Worm (Caenorhabditis elegans) whole organism, L2 larva: ENCODE results near the gene F09E5.11.
"Not testable (repeated sequence)": the region's sequence is repeated elsewhere in the genome, so short reads cannot be mapped to it uniquely, and the experiment has no call there.

Experiments
- C34F6.9 ChIP-seq: fragments of 150-350 bp; optimal IDR thresholded peaks from 2 replicates; lab custom pipeline; 2014; ENCODE audit warnings: missing biosample characterization, missing genetic modification characterization
- F13H6.1 ChIP-seq: sonication (generic microtip); optimal IDR thresholded peaks from 2 replicates; lab custom pipeline; 2016; ENCODE audit warnings: missing genetic modification characterization, missing compliant biosample characterization
- R02D3.7 ChIP-seq: fragments of 150-350 bp; optimal IDR thresholded peaks from 2 replicates; lab custom pipeline; 2014; ENCODE audit warnings: missing biosample characterization, missing genetic modification characterization
- Y55F3AM.14 ChIP-seq: fragments of 200-800 bp; sonication (Bioruptor generic); optimal IDR thresholded peaks from 2 replicates; lab custom pipeline; 2018; ENCODE audit warnings: mild to moderate bottlenecking, missing genetic modification characterization, missing compliant biosample characterization
- ZK546.5 ChIP-seq: sonication (generic microtip); optimal IDR thresholded peaks from 2 replicates; lab custom pipeline; 2017; ENCODE audit warnings: missing biosample characterization, missing genetic modification characterization
- alr-1 ChIP-seq: fragments of 150-350 bp; optimal IDR thresholded peaks from 2 replicates; lab custom pipeline; 2014; ENCODE audit warnings: missing biosample characterization, missing genetic modification characterization
- aly-2 ChIP-seq: fragments of 150-350 bp; optimal IDR thresholded peaks from 2 replicates; lab custom pipeline; 2014; ENCODE audit warnings: missing biosample characterization, missing genetic modification characterization
- ama-1 ChIP-seq: fragments of 150-350 bp; optimal IDR thresholded peaks from 2 replicates; lab custom pipeline; 2018; ENCODE audit warnings: inconsistent platforms
- crh-2 ChIP-seq: sonication (generic microtip); optimal IDR thresholded peaks from 2 replicates; lab custom pipeline; 2017; ENCODE audit warnings: missing biosample characterization, missing genetic modification characterization
- dmd-4 ChIP-seq: sonication (generic microtip); optimal IDR thresholded peaks from 2 replicates; lab custom pipeline; 2017; ENCODE audit warnings: missing biosample characterization, missing genetic modification characterization
- egl-27 ChIP-seq: sonication (generic microtip); optimal IDR thresholded peaks from 3 replicates; lab custom pipeline; 2017; ENCODE audit warnings: missing biosample characterization, missing genetic modification reagents, missing genetic modification characterization
- gmeb-1 ChIP-seq: fragments of 150-350 bp; optimal IDR thresholded peaks from 2 replicates; lab custom pipeline; 2014; ENCODE audit warnings: missing biosample characterization, missing genetic modification characterization
- lin-11 ChIP-seq: fragments of 150-350 bp; sonication (generic microtip); optimal IDR thresholded peaks from 2 replicates; lab custom pipeline; 2014; ENCODE audit warnings: missing biosample characterization, missing genetic modification characterization, inconsistent platforms, mixed read lengths
- lin-13 ChIP-seq: fragments of 150-350 bp; optimal IDR thresholded peaks from 2 replicates; lab custom pipeline; 2014; ENCODE audit warnings: missing biosample characterization, missing genetic modification reagents, missing genetic modification characterization
- lin-39 ChIP-seq: fragments of 150-350 bp; optimal IDR thresholded peaks from 2 replicates; lab custom pipeline; 2014; ENCODE audit warnings: missing biosample characterization, missing genetic modification reagents, missing genetic modification characterization
- lsy-2 ChIP-seq, 2 experiments: fragments of 150-350 bp in 1 of 2; sonication (generic microtip) in 1 of 2; optimal IDR thresholded peaks; 2 replicates each; lab custom pipeline; 2014 to 2017; ENCODE audit warnings: missing biosample characterization in 2 of 2, missing genetic modification characterization in 2 of 2
- mab-5 ChIP-seq: fragments of 150-350 bp; optimal IDR thresholded peaks from 2 replicates; lab custom pipeline; 2014; ENCODE audit warnings: missing biosample characterization, missing genetic modification characterization
- nhr-11 ChIP-seq: fragments of 150-350 bp; optimal IDR thresholded peaks from 2 replicates; lab custom pipeline; 2014; ENCODE audit warnings: missing biosample characterization, missing genetic modification characterization
- nhr-129 ChIP-seq: fragments of 150-350 bp; optimal IDR thresholded peaks from 2 replicates; lab custom pipeline; 2014; ENCODE audit warnings: missing biosample characterization, missing genetic modification characterization
- nhr-21 ChIP-seq: fragments of 150-350 bp; optimal IDR thresholded peaks from 2 replicates; lab custom pipeline; 2014; ENCODE audit warnings: missing biosample characterization, missing genetic modification characterization
- nhr-23 ChIP-seq: fragments of 150-350 bp; optimal IDR thresholded peaks from 2 replicates; lab custom pipeline; 2014; ENCODE audit warnings: missing biosample characterization, missing genetic modification reagents, missing genetic modification characterization
- nhr-25 ChIP-seq: fragments of 150-350 bp; sonication (generic microtip); optimal IDR thresholded peaks from 3 replicates; lab custom pipeline; 2014; ENCODE audit warnings: missing biosample characterization, missing genetic modification characterization
- nhr-6 ChIP-seq: fragments of 150-350 bp; optimal IDR thresholded peaks from 2 replicates; lab custom pipeline; 2014; ENCODE audit warnings: missing biosample characterization, missing genetic modification characterization
- nhr-77 ChIP-seq: fragments of 150-350 bp; optimal IDR thresholded peaks from 2 replicates; lab custom pipeline; 2014; ENCODE audit warnings: missing biosample characterization, missing genetic modification characterization
- peb-1 ChIP-seq: fragments of 150-350 bp; optimal IDR thresholded peaks from 2 replicates; lab custom pipeline; 2014; ENCODE audit warnings: missing biosample characterization, missing genetic modification characterization
- skn-1 ChIP-seq: sonication (generic microtip); optimal IDR thresholded peaks from 2 replicates; lab custom pipeline; 2017; ENCODE audit warnings: missing biosample characterization, missing genetic modification characterization
- sma-3 ChIP-seq: sonication (generic microtip); optimal IDR thresholded peaks from 2 replicates; lab custom pipeline; 2016; ENCODE audit warnings: missing genetic modification reagents, missing genetic modification characterization, missing compliant biosample characterization
- sma-9 ChIP-seq, 2 experiments: fragments of 150-350 bp in 1 of 2; sonication (generic microtip) in 1 of 2; optimal IDR thresholded peaks; 2 replicates each; lab custom pipeline; 2014 to 2016; ENCODE audit warnings: missing genetic modification characterization in 2 of 2, mild to moderate bottlenecking in 1 of 2, missing biosample characterization in 1 of 2, missing compliant biosample characterization in 1 of 2, missing genetic modification reagents in 1 of 2, moderate library complexity in 1 of 2
- snpc-4 ChIP-seq: fragments of 150-350 bp; optimal IDR thresholded peaks from 2 replicates; lab custom pipeline; 2014; ENCODE audit warnings: missing biosample characterization, missing genetic modification characterization
- unc-39 ChIP-seq: fragments of 150-350 bp; optimal IDR thresholded peaks from 2 replicates; lab custom pipeline; 2014; ENCODE audit warnings: missing biosample characterization, missing genetic modification characterization
- unc-55 ChIP-seq: fragments of 150-350 bp; sonication (generic microtip); optimal IDR thresholded peaks from 3 replicates; lab custom pipeline; 2014; ENCODE audit warnings: missing biosample characterization, missing genetic modification reagents, missing genetic modification characterization
- zag-1 ChIP-seq: fragments of 150-350 bp; optimal IDR thresholded peaks from 2 replicates; lab custom pipeline; 2014; ENCODE audit warnings: missing biosample characterization, missing genetic modification characterization
- ztf-11 ChIP-seq: sonication (generic microtip); optimal IDR thresholded peaks from 2 replicates; lab custom pipeline; 2017; ENCODE audit warnings: missing biosample characterization, missing genetic modification characterization
- ztf-4 ChIP-seq: fragments of 150-350 bp; optimal IDR thresholded peaks from 2 replicates; lab custom pipeline; 2014; ENCODE audit warnings: missing biosample characterization, missing genetic modification characterization

Gene F09E5.11

DNA sequence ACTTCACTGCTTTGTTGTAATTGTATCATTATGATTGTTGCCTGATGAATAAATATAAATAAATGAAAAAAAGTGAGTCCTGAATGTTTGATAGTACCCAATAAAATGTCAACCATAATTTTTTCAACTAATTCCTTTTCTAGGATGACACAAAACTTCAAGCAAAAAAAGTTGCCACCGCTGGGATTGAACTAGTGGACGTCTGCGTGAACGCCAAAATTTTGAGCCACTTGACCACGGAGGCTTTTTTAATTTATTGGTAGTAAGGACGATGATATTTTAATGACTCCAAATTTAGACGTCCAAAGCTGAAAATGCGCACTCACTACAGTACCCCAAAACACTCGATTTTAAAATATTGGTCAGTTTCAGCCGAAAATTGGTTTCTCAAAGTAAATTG lies 4.3 kb downstream of the F09E5.11 start:
- TF ChIP-seq nhr-77 (tag; lab: Kevin White, UChicago), result no peak
- TF ChIP-seq ztf-4, result no peak
- no peak for TF ChIP-seq C34F6.9 (tag; lab: Kevin White, UChicago)
- TF ChIP-seq unc-55 (GFP tag; lab: Kevin White, UChicago), result no peak
- no peak for TF ChIP-seq ama-1 (lab: Kevin White, UChicago)
- TF ChIP-seq dmd-4 (tag; lab: Kevin White, UChicago), result no peak
- TF ChIP-seq skn-1, result no peak
- TF ChIP-seq peb-1 (tag; lab: Kevin White, UChicago), result no peak
- peak; percentile 22 for TF ChIP-seq sma-3
- TF ChIP-seq sma-9 (GFP tag; optimal IDR thresholded peaks at IDR 0.05; lab: Kevin White, UChicago), result peak; percentile 17
- TF ChIP-seq sma-9 (tag; optimal IDR thresholded peaks at IDR 0.05; lab: Kevin White, UChicago), result no peak
- TF ChIP-seq alr-1, result no peak
- TF ChIP-seq lsy-2 (tag; optimal IDR thresholded peaks at IDR 0.05; lab: Kevin White, UChicago), result peak in 1 of 2 experiments; percentile 22
- TF ChIP-seq Y55F3AM.14 (GFP tag; lab: Kevin White, UChicago), result peak; percentile 25
- TF ChIP-seq, all 48 proteins: peak for 4

DNA sequence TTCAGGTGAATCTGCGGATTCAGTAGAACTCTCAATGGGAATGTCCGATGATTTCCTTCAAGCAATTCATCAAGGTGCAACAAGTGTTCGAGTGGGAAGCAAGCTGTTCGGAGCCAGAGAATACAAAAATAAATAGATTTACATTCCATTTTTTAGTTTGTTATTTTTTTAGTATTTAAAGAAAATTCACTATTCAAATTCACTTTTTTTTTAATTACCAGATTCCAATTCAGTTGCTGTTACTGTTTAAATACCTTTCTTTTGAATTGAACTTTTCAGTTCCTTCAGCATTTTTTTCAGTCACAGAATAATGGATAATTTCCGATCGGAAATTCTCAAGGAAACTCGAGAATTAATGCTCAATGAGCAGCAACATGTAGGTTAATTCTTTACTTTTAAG lies 6.2 kb downstream of the F09E5.11 start, which contains the start of gene F09E5.7:
TSS of gene F09E5.7 (plus strand) at position 301 of the 400 bp plus-strand sequence.
- no peak for TF ChIP-seq ama-1 (lab: Kevin White, UChicago)
- TF ChIP-seq nhr-11 (tag; lab: Kevin White, UChicago), result no peak
- TF ChIP-seq, all 48 proteins: peak for 0

DNA sequence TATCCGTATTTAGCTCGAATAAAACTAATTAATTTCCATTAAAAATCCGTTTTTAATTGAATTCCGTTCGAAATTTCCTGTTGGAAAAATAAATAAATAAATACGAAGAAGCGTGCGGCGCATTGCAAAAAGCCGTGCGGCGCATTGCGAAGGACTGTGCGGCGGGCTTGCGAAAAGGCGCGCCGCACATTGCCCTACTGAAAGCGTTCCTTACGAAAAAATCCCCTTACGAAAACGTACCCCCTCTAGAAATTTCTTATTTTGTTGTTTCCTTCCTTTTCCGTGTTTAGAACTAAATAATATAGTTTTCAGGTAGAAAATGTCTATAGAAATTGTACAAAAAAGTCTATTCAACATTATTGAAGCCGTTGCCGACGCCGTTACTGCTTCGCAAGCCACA lies 7.6 kb downstream of the F09E5.11 start, which contains the start of gene F09E5.8:
TSS of gene F09E5.8 (plus strand) at position 313 of the 400 bp plus-strand sequence.
- not testable (repeated sequence) for TF ChIP-seq lin-39 (tag; lab: Kevin White, UChicago); lsy-2 (tag; optimal IDR thresholded peaks at IDR 0.05; lab: Kevin White, UChicago); egl-27 (tag; lab: Kevin White, UChicago)
- TF ChIP-seq, all 48 proteins: peak for 0; not testable (repeated sequence) for 48

DNA sequence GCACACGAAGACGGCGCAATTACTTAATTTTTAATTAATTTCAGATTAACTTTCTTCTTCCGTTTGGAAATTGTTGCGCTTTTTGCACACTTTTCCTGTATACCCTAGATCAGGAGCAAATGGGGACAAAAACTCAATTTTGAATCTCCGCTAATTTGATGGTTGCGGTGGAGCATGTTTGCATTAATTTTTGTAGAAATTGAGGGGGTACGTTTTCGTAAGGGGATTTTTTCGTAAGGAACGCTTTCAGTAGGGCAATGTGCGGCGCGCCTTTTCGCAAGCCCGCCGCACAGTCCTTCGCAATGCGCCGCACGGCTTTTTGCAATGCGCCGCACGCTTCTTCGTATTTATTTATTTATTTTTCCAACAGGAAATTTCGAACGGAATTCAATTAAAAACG lies 11.6 kb downstream of the F09E5.11 start:
- TF ChIP-seq lsy-2 (tag; optimal IDR thresholded peaks at IDR 0.05; lab: Kevin White, UChicago) (peak; percentile 53 to 77), mab-5 (tag; lab: Kevin White, UChicago) (peak; percentile 27), sma-9 (GFP tag; optimal IDR thresholded peaks at IDR 0.05; lab: Kevin White, UChicago) (peak; percentile 46), C34F6.9 (tag; lab: Kevin White, UChicago) (peak; percentile 64), nhr-25 (tag; lab: Kevin White, UChicago) (peak; percentile 31), gmeb-1 (peak; percentile 94), snpc-4 (tag; lab: Kevin White, UChicago) (peak; percentile 23), nhr-21 (tag; lab: Kevin White, UChicago) (peak; percentile 37), nhr-129 (tag; lab: Kevin White, UChicago) (peak; percentile 69), sma-3 (peak; percentile 55), crh-2 (tag; lab: Kevin White, UChicago) (peak; percentile 50), F13H6.1 (peak; percentile 54), lin-13 (peak; percentile 82), unc-55 (GFP tag; lab: Kevin White, UChicago) (peak; percentile 65)
- TF ChIP-seq sma-9 (tag; optimal IDR thresholded peaks at IDR 0.05; lab: Kevin White, UChicago), result not testable (repeated sequence)

DNA sequence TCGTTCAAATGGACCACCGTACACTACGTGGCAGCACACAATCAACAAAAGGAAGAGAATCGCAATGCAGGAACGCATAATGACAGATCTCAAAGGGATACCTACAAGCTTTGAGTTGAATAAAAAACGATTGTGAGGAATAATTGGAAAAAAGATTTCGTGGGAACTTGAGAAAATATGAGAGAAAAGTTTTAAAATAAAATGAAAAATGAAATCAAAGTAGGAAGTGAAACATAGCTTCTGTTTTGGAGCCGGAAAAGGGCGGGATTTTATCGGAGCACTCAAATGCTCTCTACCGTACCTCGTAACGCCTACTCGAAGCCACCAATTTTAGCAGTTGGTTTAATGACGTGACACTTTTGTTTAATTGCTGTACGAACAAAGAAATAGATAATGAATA lies 13.2 kb downstream of the F09E5.11 start, which contains the start of gene F09E5.14:
TSS of gene F09E5.14 (minus strand) at position 101 of the 400 bp plus-strand sequence.
- TF ChIP-seq nhr-129 (tag; lab: Kevin White, UChicago) (no peak), mab-5 (tag; lab: Kevin White, UChicago) (no peak), nhr-11 (tag; lab: Kevin White, UChicago) (no peak), nhr-6 (no peak), nhr-23 (tag; lab: Kevin White, UChicago) (no peak), lin-11 (tag; lab: Kevin White, UChicago) (no peak), nhr-77 (tag; lab: Kevin White, UChicago) (no peak), crh-2 (tag; lab: Kevin White, UChicago) (no peak), ztf-4 (no peak), ztf-11 (no peak), ZK546.5 (no peak), aly-2 (no peak), nhr-25 (tag; lab: Kevin White, UChicago) (no peak), unc-39 (tag; lab: Kevin White, UChicago) (no peak), zag-1 (tag; lab: Kevin White, UChicago) (no peak), R02D3.7 (tag; lab: Kevin White, UChicago) (no peak)
